Worm (Caenorhabditis elegans): ENCODE data around the gene tat-2.

Gene tat-2

DNA sequence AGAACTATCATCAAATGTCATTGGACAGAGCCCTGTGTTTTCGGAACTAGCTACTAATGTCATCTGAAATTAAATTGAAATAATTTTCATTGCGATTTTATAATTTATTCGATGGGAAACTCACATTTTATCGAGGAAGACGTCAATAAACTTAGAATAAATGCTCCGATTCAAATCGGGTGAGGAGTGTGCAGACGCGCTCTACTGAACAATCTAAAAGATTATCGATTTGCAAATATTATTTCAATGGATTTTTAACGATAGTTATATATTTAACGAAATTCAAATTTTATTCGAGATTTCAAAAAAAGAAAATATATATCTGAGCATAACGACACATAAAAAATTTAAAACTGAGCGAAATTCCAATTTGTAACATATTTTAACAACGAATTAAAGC lies 47.6 kb downstream of the tat-2 start, which contains the start of gene eor-1:
eor-1 (minus strand) TSS at position 65 of the 400 bp plus-strand sequence.
- TF ChIP-seq elt-3 (tag; optimal IDR thresholded peaks at IDR 0.05) (no peak), nhr-28 (tag; optimal IDR thresholded peaks at IDR 0.05) (no peak), drap-1 (GFP tag; optimal IDR thresholded peaks at IDR 0.05) (no peak), flh-1 (GFP tag; optimal IDR thresholded peaks at IDR 0.05) (no peak), mep-1 (tag; optimal IDR thresholded peaks at IDR 0.05) (peak; percentile 0), unc-120 (tag; optimal IDR thresholded peaks at IDR 0.05; ENCODE audit: poor library complexity, severe bottlenecking) (no peak), ces-1 (GFP tag; optimal IDR thresholded peaks at IDR 0.05) (peak; percentile 63), nhr-76 (tag; optimal IDR thresholded peaks at IDR 0.05) (no peak), nhr-2 (tag; optimal IDR thresholded peaks at IDR 0.05) (no peak), ceh-83 (GFP tag; optimal IDR thresholded peaks at IDR 0.05) (peak; percentile 14), sem-2 (GFP tag; optimal IDR thresholded peaks at IDR 0.05) (no peak), unc-39 (tag; optimal IDR thresholded peaks at IDR 0.05) (no peak), nhr-237 (tag; optimal IDR thresholded peaks at IDR 0.05) (peak; percentile 12), snpc-4 (tag; optimal IDR thresholded peaks at IDR 0.05) (no peak), mab-5 (tag; optimal IDR thresholded peaks at IDR 0.05) (no peak), ceh-39 (tag; optimal IDR thresholded peaks at IDR 0.05) (peak; percentile 89), tbx-8 (GFP tag; optimal IDR thresholded peaks at IDR 0.05) (no peak), lin-32 (GFP tag; optimal IDR thresholded peaks at IDR 0.05) (no peak), cnd-1 (tag; optimal IDR thresholded peaks at IDR 0.05) (no peak), lin-13 (tag; optimal IDR thresholded peaks at IDR 0.05) (no peak), unc-62 (GFP tag; optimal IDR thresholded peaks at IDR 0.05) (no peak), blmp-1 (tag; optimal IDR thresholded peaks at IDR 0.05) (no peak), mls-2 (tag; optimal IDR thresholded peaks at IDR 0.05) (no peak), pha-4 (tag; optimal IDR thresholded peaks at IDR 0.05) (no peak), ztf-11 (tag; optimal IDR thresholded peaks at IDR 0.05) (no peak), ceh-43 (GFP tag; optimal IDR thresholded peaks at IDR 0.05) (no peak), elt-1 (tag; optimal IDR thresholded peaks at IDR 0.05; ENCODE audit: borderline replicate concordance, insufficient read depth) (no peak), sptf-1 (tag; optimal IDR thresholded peaks at IDR 0.05) (no peak), hlh-1 (tag; optimal IDR thresholded peaks at IDR 0.05) (no peak), nhr-12 (tag; optimal IDR thresholded peaks at IDR 0.05) (no peak), lsy-2 (tag; optimal IDR thresholded peaks at IDR 0.05) (peak; percentile 31), zip-8 (tag; optimal IDR thresholded peaks at IDR 0.05) (no peak), bed-3 (GFP tag; optimal IDR thresholded peaks at IDR 0.05) (no peak), M03D4.4 (tag; optimal IDR thresholded peaks at IDR 0.05) (no peak), ham-2 (GFP tag; optimal IDR thresholded peaks at IDR 0.05) (no peak)

- TF ChIP-seq drap-1 (GFP tag; optimal IDR thresholded peaks at IDR 0.05) (no peak), cnd-1 (tag; optimal IDR thresholded peaks at IDR 0.05) (no peak), unc-120 (tag; optimal IDR thresholded peaks at IDR 0.05; ENCODE audit: poor library complexity, severe bottlenecking) (no peak), tbx-8 (GFP tag; optimal IDR thresholded peaks at IDR 0.05) (no peak), elt-3 (tag; optimal IDR thresholded peaks at IDR 0.05) (no peak), lin-13 (tag; optimal IDR thresholded peaks at IDR 0.05) (no peak), M03D4.4 (tag; optimal IDR thresholded peaks at IDR 0.05) (no peak), nhr-28 (tag; optimal IDR thresholded peaks at IDR 0.05) (no peak), elt-1 (tag; optimal IDR thresholded peaks at IDR 0.05; ENCODE audit: borderline replicate concordance, insufficient read depth) (no peak), pha-4 (tag; optimal IDR thresholded peaks at IDR 0.05) (no peak), mls-2 (tag; optimal IDR thresholded peaks at IDR 0.05) (no peak), ceh-39 (tag; optimal IDR thresholded peaks at IDR 0.05) (no peak), nhr-2 (tag; optimal IDR thresholded peaks at IDR 0.05) (no peak), zip-8 (tag; optimal IDR thresholded peaks at IDR 0.05) (no peak), ztf-11 (tag; optimal IDR thresholded peaks at IDR 0.05) (no peak)
These were observed 51.6 kb downstream of the tat-2 start for ce11 chrIV:4795111-4795510.

ce11 chrIV:4789445-4789844 lies 57.2 kb downstream of the tat-2 start, which contains the start of gene R11E3.1:
Gene R11E3.1 (plus strand): TSS chrIV:4789745.
- TF ChIP-seq snpc-4 (tag; optimal IDR thresholded peaks at IDR 0.05) (no peak), nhr-12 (tag; optimal IDR thresholded peaks at IDR 0.05) (no peak), unc-62 (GFP tag; optimal IDR thresholded peaks at IDR 0.05) (no peak), blmp-1 (tag; optimal IDR thresholded peaks at IDR 0.05) (no peak), pha-4 (tag; optimal IDR thresholded peaks at IDR 0.05) (no peak), sptf-1 (tag; optimal IDR thresholded peaks at IDR 0.05) (no peak), mls-2 (tag; optimal IDR thresholded peaks at IDR 0.05) (no peak)

All from whole organism, mixed stage, embryonic.